Fruit fly (Drosophila melanogaster): ENCODE results near the gene spen.

spen gene

dm6 chr2L:158649-159257 is at the start of gene spen, which contains the start of gene CG33635 (continued):
- TF ChIP-seq inv (GFP tag; IDR thresholded peaks at IDR 0.05; ENCODE audit: partially characterized antibody) = no peak
- no peak for TF ChIP-seq tup (GFP tag; optimal IDR thresholded peaks at IDR 0.05)
- TF ChIP-seq CG7987 (GFP tag; optimal IDR thresholded peaks at IDR 0.05) = peak; percentile 58
- TF ChIP-seq caup (GFP tag; optimal IDR thresholded peaks at IDR 0.05; ENCODE audit: severe bottlenecking) = peak; percentile 49
- peak; percentile 7 for TF ChIP-seq CG18619 (GFP tag; optimal IDR thresholded peaks at IDR 0.05)
- no peak for TF ChIP-seq Drgx (GFP tag; IDR thresholded peaks at IDR 0.05)
- TF ChIP-seq Dip3 (GFP tag; optimal IDR thresholded peaks at IDR 0.05) = peak; percentile 10
- TF ChIP-seq CG6175 (GFP tag; IDR thresholded peaks at IDR 0.05) = no peak
- TF ChIP-seq Ada2b (GFP tag; IDR thresholded peaks at IDR 0.05) = no peak
- TF ChIP-seq ftz-f1 (GFP tag; optimal IDR thresholded peaks at IDR 0.05) = peak; percentile 42
- peak; percentile 15 for TF ChIP-seq tap (tag; optimal IDR thresholded peaks at IDR 0.05)
- TF ChIP-seq CG12942 (GFP tag; optimal IDR thresholded peaks at IDR 0.05) = no peak
- peak; percentile 11 for TF ChIP-seq shn (GFP tag; optimal IDR thresholded peaks at IDR 0.05)
- no peak for TF ChIP-seq CG12104 (GFP tag; optimal IDR thresholded peaks at IDR 0.05)
- TF ChIP-seq BtbVII (GFP tag; optimal IDR thresholded peaks at IDR 0.05) = peak; percentile 71
- no peak for TF ChIP-seq slbo (GFP tag; IDR thresholded peaks at IDR 0.05)
- TF ChIP-seq CG14965 (GFP tag; optimal IDR thresholded peaks at IDR 0.05; ENCODE audit: borderline replicate concordance) = no peak
- no peak for TF ChIP-seq CG1529 (GFP tag; optimal IDR thresholded peaks at IDR 0.05)
- peak; percentile 47 for TF ChIP-seq CoRest (tag; optimal IDR thresholded peaks at IDR 0.05)
- TF ChIP-seq Meics (GFP tag; optimal IDR thresholded peaks at IDR 0.05) = peak; percentile 22
- no peak for TF ChIP-seq lov (optimal IDR thresholded peaks at IDR 0.05)
- TF ChIP-seq lov (GFP tag; IDR thresholded peaks at IDR 0.05) = no peak
- TF ChIP-seq lilli (GFP tag; optimal IDR thresholded peaks at IDR 0.05) = peak; percentile 37
- TF ChIP-seq H15 (GFP tag; IDR thresholded peaks at IDR 0.05) = no peak
- TF ChIP-seq dati (GFP tag; IDR thresholded peaks at IDR 0.05) = no peak
- no peak for TF ChIP-seq CG30431 (GFP tag; optimal IDR thresholded peaks at IDR 0.05)
- no peak for TF ChIP-seq CG14441 (GFP tag; IDR thresholded peaks at IDR 0.05)
- peak; percentile 63 for TF ChIP-seq nmo (GFP tag; optimal IDR thresholded peaks at IDR 0.05)
- no peak for TF ChIP-seq mld (GFP tag; IDR thresholded peaks at IDR 0.05; ENCODE audit: partially characterized antibody)
- TF ChIP-seq kah (GFP tag; optimal IDR thresholded peaks at IDR 0.05) = no peak
- peak; percentile 66 for TF ChIP-seq kni (GFP tag; optimal IDR thresholded peaks at IDR 0.05)
- no peak for TF ChIP-seq dmrt99B (tag; optimal IDR thresholded peaks at IDR 0.05)
- TF ChIP-seq onecut (GFP tag; IDR thresholded peaks at IDR 0.05) = peak; percentile 61
- TF ChIP-seq Nf-YA (GFP tag; IDR thresholded peaks at IDR 0.05) = no peak
- peak; percentile 3 for TF ChIP-seq p53 (GFP tag; optimal IDR thresholded peaks at IDR 0.05)
- no peak for TF ChIP-seq CG16779 (GFP tag; IDR thresholded peaks at IDR 0.05)
- peak; percentile 18 for TF ChIP-seq CG31365 (tag; optimal IDR thresholded peaks at IDR 0.05)
- no peak for TF ChIP-seq h (optimal IDR thresholded peaks at IDR 0.05)
- peak; percentile 65 for TF ChIP-seq lab (GFP tag; optimal IDR thresholded peaks at IDR 0.05)
- peak; percentile 34 for TF ChIP-seq CG2120 (GFP tag; optimal IDR thresholded peaks at IDR 0.05)
- peak; percentile 94 for TF ChIP-seq Sry-β (GFP tag; optimal IDR thresholded peaks at IDR 0.05)
- peak; percentile 79 for TF ChIP-seq CG17912 (GFP tag; optimal IDR thresholded peaks at IDR 0.05)
- TF ChIP-seq nau (GFP tag; optimal IDR thresholded peaks at IDR 0.05) = peak; percentile 26
- TF ChIP-seq Sin3A (optimal IDR thresholded peaks at IDR 0.05) = peak; percentile 29
- no peak for TF ChIP-seq CG10431 (GFP tag; optimal IDR thresholded peaks at IDR 0.05)
- no peak for TF ChIP-seq Xrp1 (GFP tag; IDR thresholded peaks at IDR 0.05)
- no peak for TF ChIP-seq Hr3 (GFP tag; optimal IDR thresholded peaks at IDR 0.05)
- peak; percentile 68 for TF ChIP-seq Fer1 (GFP tag; optimal IDR thresholded peaks at IDR 0.05)
- TF ChIP-seq Bgb (GFP tag; IDR thresholded peaks at IDR 0.05; ENCODE audit: partially characterized antibody) = no peak
- TF ChIP-seq CG8924 (tag; optimal IDR thresholded peaks at IDR 0.05) = peak; percentile 82
- no peak for TF ChIP-seq CG6683 (GFP tag; optimal IDR thresholded peaks at IDR 0.05)
